Worm (Caenorhabditis elegans) whole organism, L1 larva: ENCODE measurements around the gene C30A5.16.

ENCODE experiments used
- C04F5.9 ChIP-seq: sonication (generic microtip); optimal IDR thresholded peaks from 2 replicates; lab custom pipeline; 2016; ENCODE audit warnings: missing genetic modification characterization, missing compliant biosample characterization
- C34B4.2 ChIP-seq: sonication (generic microtip); optimal IDR thresholded peaks from 2 replicates; lab custom pipeline; 2017; ENCODE audit warnings: mild to moderate bottlenecking, missing genetic modification characterization, missing compliant biosample characterization
- F16B12.6 ChIP-seq: fragments of 150-350 bp; optimal IDR thresholded peaks from 2 replicates; lab custom pipeline; 2014; ENCODE audit warnings: missing biosample characterization, missing genetic modification characterization
- aha-1 ChIP-seq: fragments of 150-350 bp; optimal IDR thresholded peaks from 2 replicates; lab custom pipeline; 2014; ENCODE audit warnings: missing biosample characterization, missing genetic modification characterization
- blmp-1 ChIP-seq: fragments of 150-350 bp; optimal IDR thresholded peaks from 2 replicates; lab custom pipeline; 2014; ENCODE audit warnings: missing biosample characterization, missing genetic modification characterization
- ceh-82 ChIP-seq, 3 experiments: fragments of 150-350 bp in 1 of 3; sonication (generic microtip) in 2 of 3; optimal IDR thresholded peaks; 2 replicates each; lab custom pipeline; 2014 to 2017; ENCODE audit warnings: missing biosample characterization in 3 of 3, missing genetic modification characterization in 3 of 3
- ceh-90 ChIP-seq: sonication (generic microtip); optimal IDR thresholded peaks from 2 replicates; lab custom pipeline; 2016; ENCODE audit warnings: missing genetic modification characterization, missing compliant biosample characterization
- ces-1 ChIP-seq: fragments of 150-350 bp; optimal IDR thresholded peaks from 2 replicates; lab custom pipeline; 2014; ENCODE audit warnings: missing biosample characterization, missing genetic modification reagents, missing genetic modification characterization
- dpl-1 ChIP-seq, 3 experiments: fragments of 150-350 bp in 2 of 3; sonication (generic microtip) in 1 of 3; optimal IDR thresholded peaks; 2 replicates each; lab custom pipeline; 2014 to 2017; ENCODE audit warnings: missing biosample characterization in 3 of 3, missing genetic modification characterization in 3 of 3, missing genetic modification reagents in 3 of 3
- efl-1 ChIP-seq, 4 experiments: fragments of 150-350 bp; optimal IDR thresholded peaks in 3 of 4; peaks in 1 of 4; 1 replicate in 1 of 4; 2 replicates in 3 of 4; lab custom pipeline; 2014; ENCODE audit warnings: missing biosample characterization in 2 of 4, missing genetic modification characterization in 2 of 4, missing genetic modification reagents in 2 of 4
- ets-5 ChIP-seq: fragments of 200-800 bp; sonication (Bioruptor generic); IDR thresholded peaks from 2 replicates; pipeline ENCODE4 v1.3.6; 2022; ENCODE audit warnings: missing genetic modification characterization, missing compliant biosample characterization
- fos-1 ChIP-seq: fragments of 150-350 bp; optimal IDR thresholded peaks from 2 replicates; lab custom pipeline; 2014; ENCODE audit warnings: missing biosample characterization, missing genetic modification characterization
- grh-1 ChIP-seq: fragments of 200-800 bp; sonication (Bioruptor generic); IDR thresholded peaks from 2 replicates; pipeline ENCODE4 v1.3.6; 2022; ENCODE audit warnings: missing genetic modification reagents, missing genetic modification characterization, missing compliant biosample characterization
- hlh-17 ChIP-seq: fragments of 200-800 bp; sonication (Bioruptor generic); optimal IDR thresholded peaks from 2 replicates; lab custom pipeline; 2018; ENCODE audit warnings: missing genetic modification characterization, mild to moderate bottlenecking, missing compliant biosample characterization, moderate library complexity, borderline replicate concordance
- hlh-4 ChIP-seq: sonication (generic microtip); optimal IDR thresholded peaks from 2 replicates; lab custom pipeline; 2016; ENCODE audit warnings: mild to moderate bottlenecking, missing genetic modification characterization, missing compliant biosample characterization
- hpl-2 ChIP-seq: fragments of 150-350 bp; optimal IDR thresholded peaks from 2 replicates; lab custom pipeline; 2014; ENCODE audit warnings: missing biosample characterization, missing genetic modification reagents, missing genetic modification characterization
- irx-1 ChIP-seq: sonication (generic microtip); optimal IDR thresholded peaks from 2 replicates; lab custom pipeline; 2016; ENCODE audit warnings: missing genetic modification characterization, missing compliant biosample characterization
- jun-1 ChIP-seq: fragments of 150-350 bp; optimal IDR thresholded peaks from 2 replicates; lab custom pipeline; 2014; ENCODE audit warnings: missing biosample characterization, missing genetic modification reagents, missing genetic modification characterization
- lin-14 ChIP-seq: fragments of 200-800 bp; sonication (Bioruptor generic); optimal IDR thresholded peaks from 2 replicates; lab custom pipeline; 2018; ENCODE audit warnings: mild to moderate bottlenecking, missing genetic modification characterization, moderate library complexity, missing compliant biosample characterization
- lin-15B ChIP-seq: fragments of 150-350 bp; sonication (generic microtip); optimal IDR thresholded peaks from 3 replicates; lab custom pipeline; 2014; ENCODE audit warnings: missing biosample characterization, missing genetic modification characterization
- lin-35 ChIP-seq, 2 experiments: fragments of 150-350 bp; optimal IDR thresholded peaks; 2 replicates each; lab custom pipeline; 2014; ENCODE audit warnings: missing biosample characterization in 2 of 2, missing genetic modification characterization in 2 of 2, missing genetic modification reagents in 2 of 2
- lin-39 ChIP-seq: fragments of 150-350 bp; optimal IDR thresholded peaks from 2 replicates; lab custom pipeline; 2014; ENCODE audit warnings: missing biosample characterization, missing genetic modification reagents, missing genetic modification characterization
- lir-3 ChIP-seq: sonication (generic microtip); optimal IDR thresholded peaks from 2 replicates; lab custom pipeline; 2016; ENCODE audit warnings: mild to moderate bottlenecking, missing genetic modification characterization, moderate library complexity, missing compliant biosample characterization; ENCODE audit not compliant: poor library complexity
- lsy-2 ChIP-seq, 2 experiments: fragments of 150-350 bp; optimal IDR thresholded peaks; 2 replicates each; lab custom pipeline; 2014; ENCODE audit warnings: missing biosample characterization in 2 of 2, missing genetic modification characterization in 2 of 2
- mdl-1 ChIP-seq, 2 experiments: fragments of 150-350 bp; optimal IDR thresholded peaks; 2 replicates each; lab custom pipeline; 2014 to 2017; ENCODE audit warnings: missing biosample characterization in 2 of 2, missing genetic modification characterization in 2 of 2, inconsistent platforms in 1 of 2
- mep-1 ChIP-seq: fragments of 150-350 bp; optimal IDR thresholded peaks from 2 replicates; lab custom pipeline; 2014; ENCODE audit warnings: missing biosample characterization, missing genetic modification characterization
- nhr-19 ChIP-seq: fragments of 200-800 bp; sonication (Bioruptor generic); conservative IDR thresholded peaks from 2 replicates; pipeline ENCODE4 v1.3.6; 2022; ENCODE audit warnings: missing genetic modification characterization, missing compliant biosample characterization
- nhr-20 ChIP-seq: sonication (generic microtip); optimal IDR thresholded peaks from 2 replicates; lab custom pipeline; 2016; ENCODE audit warnings: mild to moderate bottlenecking, missing genetic modification characterization, missing compliant biosample characterization
- nhr-237 ChIP-seq: fragments of 150-350 bp; optimal IDR thresholded peaks from 2 replicates; lab custom pipeline; 2014; ENCODE audit warnings: missing biosample characterization, missing genetic modification characterization
- nhr-28 ChIP-seq: fragments of 150-350 bp; optimal IDR thresholded peaks from 2 replicates; lab custom pipeline; 2014; ENCODE audit warnings: missing biosample characterization, missing genetic modification characterization
- nhr-47 ChIP-seq: sonication (generic microtip); optimal IDR thresholded peaks from 2 replicates; lab custom pipeline; 2016; ENCODE audit warnings: mild to moderate bottlenecking, missing genetic modification characterization, moderate library complexity, missing compliant biosample characterization
- nhr-71 ChIP-seq: sonication (generic microtip); optimal IDR thresholded peaks from 2 replicates; lab custom pipeline; 2016; ENCODE audit warnings: mild to moderate bottlenecking, missing genetic modification characterization, moderate library complexity, missing compliant biosample characterization
- nhr-85 ChIP-seq: sonication (generic microtip); peaks from one replicate; lab custom pipeline; 2016; ENCODE audit warnings: missing genetic modification characterization, inconsistent platforms, missing compliant biosample characterization
- nhr-90 ChIP-seq: sonication (generic microtip); optimal IDR thresholded peaks from 2 replicates; lab custom pipeline; 2016; ENCODE audit warnings: mild to moderate bottlenecking, missing genetic modification characterization, missing compliant biosample characterization; ENCODE audit not compliant: poor library complexity
- rnt-1 ChIP-seq: sonication (generic microtip); optimal IDR thresholded peaks from 2 replicates; lab custom pipeline; 2016; ENCODE audit warnings: mild to moderate bottlenecking, missing genetic modification characterization, moderate library complexity, missing compliant biosample characterization
- skn-1 ChIP-seq: fragments of 150-350 bp; optimal IDR thresholded peaks from 2 replicates; lab custom pipeline; 2014; ENCODE audit warnings: missing biosample characterization, missing genetic modification characterization
- snu-23 ChIP-seq: sonication (generic microtip); optimal IDR thresholded peaks from 2 replicates; lab custom pipeline; 2016; ENCODE audit warnings: missing genetic modification characterization, missing compliant biosample characterization
- tlp-1 ChIP-seq: fragments of 150-350 bp; optimal IDR thresholded peaks from 2 replicates; lab custom pipeline; 2014; ENCODE audit warnings: missing biosample characterization, missing genetic modification characterization
- unc-130 ChIP-seq: fragments of 150-350 bp; optimal IDR thresholded peaks from 2 replicates; lab custom pipeline; 2017; ENCODE audit warnings: missing biosample characterization, missing genetic modification characterization, inconsistent platforms
- vab-15 ChIP-seq: sonication (generic microtip); optimal IDR thresholded peaks from 2 replicates; lab custom pipeline; 2017; ENCODE audit warnings: missing genotype, mild to moderate bottlenecking, missing genetic modification characterization, missing compliant biosample characterization
- zip-4 ChIP-seq: fragments of 200-800 bp; sonication (Bioruptor generic); optimal IDR thresholded peaks from 2 replicates; lab custom pipeline; 2018; ENCODE audit warnings: mild to moderate bottlenecking, missing genetic modification characterization, moderate library complexity, missing compliant biosample characterization
- ztf-11 ChIP-seq, 2 experiments: sonication (generic microtip); optimal IDR thresholded peaks; 2 replicates each; lab custom pipeline; 2016 to 2017; ENCODE audit warnings: missing genetic modification characterization in 2 of 2, missing biosample characterization in 1 of 2, missing compliant biosample characterization in 1 of 2
- ztf-4 ChIP-seq: fragments of 150-350 bp; optimal IDR thresholded peaks from 2 replicates; lab custom pipeline; 2014; ENCODE audit warnings: missing biosample characterization, missing genetic modification characterization

C30A5.16 gene

ce11 chrIII:8242809-8243208, 24.8 kb downstream of the C30A5.16 start, which contains the start of gene C02F5.12:
C02F5.12 (minus strand) TSS chrIII:8243029.
- TF ChIP-seq blmp-1 (tag; lab: Kevin White, UChicago), result peak; percentile 64
- no peak for TF ChIP-seq ceh-90 (tag; lab: Kevin White, UChicago)
- peak; percentile 46 for TF ChIP-seq nhr-85
- no peak for TF ChIP-seq skn-1 (tag; lab: Kevin White, UChicago)
- peak in 1 of 2 experiments; percentile 3 for TF ChIP-seq efl-1 (optimal IDR thresholded peaks at IDR 0.05; lab: Kevin White, UChicago)
- no peak for TF ChIP-seq efl-1 (GFP tag; optimal IDR thresholded peaks at IDR 0.05 in 1 of 2; lab: Kevin White, UChicago)
- TF ChIP-seq nhr-90 (tag; lab: Kevin White, UChicago), result peak; percentile 15
- TF ChIP-seq mep-1 (tag; lab: Kevin White, UChicago), result peak; percentile 63
- TF ChIP-seq hlh-4 (tag; lab: Kevin White, UChicago), result no peak
- no peak for TF ChIP-seq vab-15
- peak; percentile 11 for TF ChIP-seq rnt-1 (tag; lab: Kevin White, UChicago)
- no peak for TF ChIP-seq zip-4 (GFP tag; lab: Kevin White, UChicago)
- TF ChIP-seq lsy-2 (tag; optimal IDR thresholded peaks at IDR 0.05; lab: Kevin White, UChicago), result peak; percentile 11 to 32
- no peak for TF ChIP-seq jun-1 (tag; lab: Kevin White, UChicago)
- peak in 1 of 2 experiments; percentile 21 for TF ChIP-seq lin-35 (GFP tag; optimal IDR thresholded peaks at IDR 0.05; lab: Kevin White, UChicago)
- TF ChIP-seq aha-1 (tag; lab: Kevin White, UChicago), result no peak
- TF ChIP-seq lin-39 (tag; lab: Kevin White, UChicago), result no peak
- TF ChIP-seq nhr-71, result peak; percentile 51
- TF ChIP-seq nhr-20 (tag; lab: Kevin White, UChicago), result peak; percentile 60
- TF ChIP-seq tlp-1 (tag; lab: Kevin White, UChicago), result no peak
- TF ChIP-seq lin-14, result peak; percentile 32
- TF ChIP-seq snu-23, result peak; percentile 39

ce11 chrIII:8244052-8244451, 26.0 kb downstream of the C30A5.16 start, which contains the start of the genes pbs-6 and cids-1:
pbs-6 (minus strand) TSS chrIII:8244092.
cids-1 (plus strand) TSS chrIII:8244445.
- TF ChIP-seq unc-130 (tag; lab: Kevin White, UChicago) (peak; percentile 29), snu-23 (peak; percentile 23), fos-1 (no peak), lin-35 (GFP tag; optimal IDR thresholded peaks at IDR 0.05; lab: Kevin White, UChicago) (peak; percentile 25 to 50), ces-1 (no peak), lsy-2 (tag; optimal IDR thresholded peaks at IDR 0.05; lab: Kevin White, UChicago) (peak; percentile 22 to 64), nhr-28 (no peak), blmp-1 (tag; lab: Kevin White, UChicago) (no peak), efl-1 (optimal IDR thresholded peaks at IDR 0.05; lab: Kevin White, UChicago) (peak; percentile 42 to 56), efl-1 (GFP tag; optimal IDR thresholded peaks at IDR 0.05 in 1 of 2; lab: Kevin White, UChicago) (peak; percentile 44 to 72), F16B12.6 (tag; lab: Kevin White, UChicago) (peak; percentile 85), nhr-47 (tag; lab: Kevin White, UChicago) (peak; percentile 0), dpl-1 (GFP tag; optimal IDR thresholded peaks at IDR 0.05; lab: Kevin White, UChicago) (peak in 2 of 3 experiments; percentile 37 to 40), ceh-82 (tag; optimal IDR thresholded peaks at IDR 0.05; lab: Kevin White, UChicago) (no peak), nhr-71 (peak; percentile 24), skn-1 (tag; lab: Kevin White, UChicago) (peak; percentile 59), mdl-1 (tag; optimal IDR thresholded peaks at IDR 0.05; lab: Kevin White, UChicago) (no peak)

- no peak for TF ChIP-seq F16B12.6 (tag; lab: Kevin White, UChicago)
- TF ChIP-seq hlh-17, result no peak
- no peak for TF ChIP-seq lin-15B
- TF ChIP-seq ztf-4, result no peak
- TF ChIP-seq C04F5.9 (tag; lab: Kevin White, UChicago), result no peak
- TF ChIP-seq nhr-237 (tag; lab: Kevin White, UChicago), result no peak
- no peak for TF ChIP-seq ztf-11 (tag; optimal IDR thresholded peaks at IDR 0.05; lab: Kevin White, UChicago)
- no peak for TF ChIP-seq ets-5
- TF ChIP-seq zip-4 (GFP tag; lab: Kevin White, UChicago), result no peak
- TF ChIP-seq ces-1, result no peak
- TF ChIP-seq nhr-19 (GFP tag; lab: Robert Waterston, UW), result no peak
- TF ChIP-seq irx-1 (tag; lab: Kevin White, UChicago), result no peak
- no peak for TF ChIP-seq grh-1 (GFP tag; lab: Robert Waterston, UW)
- TF ChIP-seq C34B4.2 (tag; lab: Kevin White, UChicago), result no peak
- TF ChIP-seq lir-3 (tag; lab: Kevin White, UChicago), result no peak
- no peak for TF ChIP-seq hpl-2 (GFP tag; lab: Kevin White, UChicago)
Measured at ce11 chrIII:8245591-8245990, 27.6 kb downstream of the C30A5.16 start, which contains the start of gene C02F5.3. C02F5.3 (plus strand) TSS chrIII:8245891.
